Fruit fly (Drosophila melanogaster) whole organism, embryonic: ENCODE results near the gene Sodh2.

Experiments used
- B-H2 ChIP-seq: fragments of 200-800 bp; sonication (Bioruptor generic); optimal IDR thresholded peaks from 2 replicates; lab custom pipeline; 2018; ENCODE audit warnings: missing biosample characterization, mild to moderate bottlenecking, missing genetic modification characterization
- CG10462 ChIP-seq: fragments of 200-800 bp; sonication (Bioruptor generic); optimal IDR thresholded peaks from 2 replicates; lab custom pipeline; 2016; ENCODE audit warnings: missing biosample characterization, missing genetic modification characterization
- CG10543 ChIP-seq: fragments of 200-800 bp; sonication (Bioruptor generic); optimal IDR thresholded peaks from 3 replicates; lab custom pipeline; 2017; ENCODE audit warnings: missing biosample characterization, mild to moderate bottlenecking, missing genetic modification characterization, moderate library complexity
- CG11560 ChIP-seq: fragments of 200-800 bp; sonication (Bioruptor generic); IDR thresholded peaks from 3 replicates; pipeline ENCODE4 v1.3.6; 2022; ENCODE audit warnings: missing biosample characterization, missing genetic modification characterization
- CG11723 ChIP-seq: fragments of 200-800 bp; sonication (Bioruptor generic); optimal IDR thresholded peaks from 2 replicates; lab custom pipeline; 2017; ENCODE audit warnings: missing biosample characterization, mild to moderate bottlenecking, missing genetic modification characterization
- CG14710 ChIP-seq: fragments of 200-800 bp; sonication (Bioruptor generic); optimal IDR thresholded peaks from 3 replicates; lab custom pipeline; 2019; ENCODE audit warnings: missing biosample characterization, mild to moderate bottlenecking, missing genetic modification characterization, moderate library complexity
- CG15514 ChIP-seq: fragments of 200-800 bp; sonication (Bioruptor generic); optimal IDR thresholded peaks from 3 replicates; lab custom pipeline; 2017; ENCODE audit warnings: missing biosample characterization, missing genetic modification characterization, mild to moderate bottlenecking, moderate library complexity, missing genetic modification reagents
- CG15696 ChIP-seq: fragments of 200-800 bp; sonication (Bioruptor generic); optimal IDR thresholded peaks from 2 replicates; lab custom pipeline; 2019; ENCODE audit warnings: missing biosample characterization, mild to moderate bottlenecking, missing genetic modification characterization, moderate library complexity
- CG1603 ChIP-seq: fragments of 200-800 bp; sonication (Bioruptor generic); optimal IDR thresholded peaks from 2 replicates; lab custom pipeline; 2019; ENCODE audit warnings: missing biosample characterization, mild to moderate bottlenecking, missing genetic modification characterization, moderate library complexity
- CG17186 ChIP-seq: fragments of 200-800 bp; sonication (Bioruptor generic); optimal IDR thresholded peaks from 3 replicates; lab custom pipeline; 2017; ENCODE audit warnings: missing biosample characterization, missing genetic modification reagents, missing genetic modification characterization
- CG18476 ChIP-seq: fragments of 200-800 bp; sonication (Bioruptor generic); optimal IDR thresholded peaks from 2 replicates; lab custom pipeline; 2016; ENCODE audit warnings: missing biosample characterization, mild to moderate bottlenecking, missing genetic modification characterization
- CG33557 ChIP-seq: fragments of 200-800 bp; sonication (Bioruptor generic); optimal IDR thresholded peaks from 2 replicates; lab custom pipeline; 2019; ENCODE audit warnings: missing biosample characterization, mild to moderate bottlenecking, missing genetic modification characterization, moderate library complexity
- CG34376 ChIP-seq: fragments of 200-800 bp; sonication (Bioruptor generic); optimal IDR thresholded peaks from 2 replicates; lab custom pipeline; 2018; ENCODE audit warnings: missing biosample characterization, mild to moderate bottlenecking, missing genetic modification characterization
- CG4360 ChIP-seq: fragments of 200-800 bp; sonication (Bioruptor generic); IDR thresholded peaks from 2 replicates; pipeline ENCODE4 v1.3.6; 2022; ENCODE audit warnings: missing biosample characterization, missing genetic modification characterization
- CG6272 ChIP-seq: fragments of 200-800 bp; sonication (Bioruptor generic); IDR thresholded peaks from 2 replicates; pipeline ENCODE4 v1.3.6; 2022; ENCODE audit warnings: missing biosample characterization, missing genetic modification characterization
- CG6683 ChIP-seq: fragments of 200-800 bp; sonication (Bioruptor generic); optimal IDR thresholded peaks from 2 replicates; lab custom pipeline; 2017; ENCODE audit warnings: missing biosample characterization, mild to moderate bottlenecking, missing genetic modification characterization, missing genetic modification reagents
- CG6689 ChIP-seq: fragments of 200-800 bp; sonication (Bioruptor generic); IDR thresholded peaks from 2 replicates; pipeline ENCODE4 v1.3.6; 2022; ENCODE audit warnings: missing biosample characterization, missing genetic modification characterization
- CG7963 ChIP-seq: fragments of 200-800 bp; sonication (Bioruptor generic); IDR thresholded peaks from 3 replicates; pipeline ENCODE4 v1.3.6; 2022; ENCODE audit warnings: missing biosample characterization, missing genetic modification characterization; ENCODE audit not compliant: partially characterized antibody
- CG7987 ChIP-seq: fragments of 200-800 bp; sonication (Bioruptor generic); optimal IDR thresholded peaks from 2 replicates; lab custom pipeline; 2018; ENCODE audit warnings: missing biosample characterization, mild to moderate bottlenecking, missing genetic modification characterization, moderate library complexity
- CG8089 ChIP-seq: fragments of 200-800 bp; sonication (Bioruptor generic); optimal IDR thresholded peaks from 3 replicates; lab custom pipeline; 2016; ENCODE audit warnings: missing biosample characterization, missing genetic modification characterization
- CG9609 ChIP-seq: fragments of 200-800 bp; sonication (Bioruptor generic); optimal IDR thresholded peaks from 3 replicates; lab custom pipeline; 2016; ENCODE audit warnings: missing biosample characterization, missing genetic modification characterization
- CrebB ChIP-seq: fragments of 200-800 bp; sonication (Bioruptor generic); optimal IDR thresholded peaks from 3 replicates; lab custom pipeline; 2018; ENCODE audit warnings: missing biosample characterization, mild to moderate bottlenecking, missing genetic modification characterization
- Dip3 ChIP-seq: fragments of 200-800 bp; sonication (Bioruptor generic); optimal IDR thresholded peaks from 3 replicates; lab custom pipeline; 2016; ENCODE audit warnings: missing biosample characterization, missing genetic modification characterization
- Fer3 ChIP-seq: fragments of 200-800 bp; sonication (Bioruptor generic); optimal IDR thresholded peaks from 2 replicates; lab custom pipeline; 2018; ENCODE audit warnings: missing biosample characterization, mild to moderate bottlenecking, missing genetic modification characterization, moderate library complexity
- Gsc ChIP-seq: fragments of 200-800 bp; sonication (Bioruptor generic); IDR thresholded peaks from 2 replicates; pipeline ENCODE4 v1.3.6; 2022; ENCODE audit warnings: missing biosample characterization, missing genetic modification characterization
- Hmr ChIP-seq: fragments of 200-800 bp; sonication (Bioruptor generic); optimal IDR thresholded peaks from 3 replicates; lab custom pipeline; 2017; ENCODE audit warnings: mild to moderate bottlenecking, missing biosample characterization, missing genetic modification reagents, missing genetic modification characterization
- Neu2 ChIP-seq: fragments of 200-800 bp; sonication (Bioruptor generic); optimal IDR thresholded peaks from 3 replicates; lab custom pipeline; 2016; ENCODE audit warnings: missing biosample characterization, missing genetic modification characterization, borderline replicate concordance
- Nf-YB ChIP-seq: fragments of 200-800 bp; sonication (Bioruptor generic); optimal IDR thresholded peaks from 3 replicates; lab custom pipeline; 2019; ENCODE audit warnings: missing biosample characterization, mild to moderate bottlenecking, missing genetic modification characterization, moderate library complexity
- NfI ChIP-seq: fragments of 200-800 bp; sonication (Bioruptor generic); optimal IDR thresholded peaks from 3 replicates; lab custom pipeline; 2018; ENCODE audit warnings: missing biosample characterization, mild to moderate bottlenecking, missing genetic modification characterization, moderate library complexity
- Sry-δ ChIP-seq: fragments of 200-800 bp; sonication (Bioruptor generic); optimal IDR thresholded peaks from 2 replicates; lab custom pipeline; 2016; ENCODE audit warnings: missing biosample characterization, missing genetic modification characterization
- Trl ChIP-seq, 3 experiments: fragments of >200 bp in 2 of 3; fragments of 200-800 bp in 1 of 3; sonication (Bioruptor generic) in 1 of 3; optimal IDR thresholded peaks; 2 replicates in 1 of 3; 3 replicates in 2 of 3; lab custom pipeline; 2016 to 2017; ENCODE audit warnings: missing biosample characterization in 1 of 3, missing genetic modification characterization in 1 of 3
- Usf ChIP-seq: fragments of 200-800 bp; sonication (Bioruptor generic); optimal IDR thresholded peaks from 2 replicates; lab custom pipeline; 2017; ENCODE audit warnings: missing genotype, missing biosample characterization, missing genetic modification characterization
- ac ChIP-seq: fragments of 200-800 bp; sonication (Bioruptor generic); optimal IDR thresholded peaks from 3 replicates; lab custom pipeline; 2017; ENCODE audit warnings: missing biosample characterization, mild to moderate bottlenecking, missing genetic modification characterization
- danr ChIP-seq: fragments of 200-800 bp; sonication (Bioruptor generic); IDR thresholded peaks from 2 replicates; pipeline ENCODE4 v1.3.6; 2022; ENCODE audit warnings: missing biosample characterization, missing genetic modification characterization
- dati ChIP-seq: fragments of 200-800 bp; sonication (Bioruptor generic); IDR thresholded peaks from 2 replicates; pipeline ENCODE4 v1.3.6; 2022; ENCODE audit warnings: missing biosample characterization, missing genetic modification characterization
- dimm ChIP-seq: fragments of 200-800 bp; sonication (Bioruptor generic); IDR thresholded peaks from 2 replicates; pipeline ENCODE4 v1.3.6; 2022; ENCODE audit warnings: missing biosample characterization, missing genetic modification characterization
- ems ChIP-seq: fragments of 200-800 bp; sonication (Bioruptor generic); optimal IDR thresholded peaks from 3 replicates; lab custom pipeline; 2016; ENCODE audit warnings: missing biosample characterization, missing genetic modification characterization
- gsb-n ChIP-seq: fragments of 200-800 bp; sonication (Bioruptor generic); optimal IDR thresholded peaks from 3 replicates; lab custom pipeline; 2018; ENCODE audit warnings: missing biosample characterization, mild to moderate bottlenecking, missing genetic modification characterization
- inv ChIP-seq: fragments of 200-800 bp; sonication (Bioruptor generic); IDR thresholded peaks from 2 replicates; pipeline ENCODE4 v1.3.6; 2022; ENCODE audit warnings: missing biosample characterization, missing genetic modification characterization; ENCODE audit not compliant: partially characterized antibody
- ken ChIP-seq: fragments of 200-800 bp; sonication (Bioruptor generic); IDR thresholded peaks from 3 replicates; pipeline ENCODE4 v1.3.6; 2022; ENCODE audit warnings: missing biosample characterization, missing genetic modification characterization
- lmd ChIP-seq: fragments of 200-800 bp; sonication (Bioruptor generic); IDR thresholded peaks from 2 replicates; pipeline ENCODE4 v1.3.6; 2022; ENCODE audit warnings: missing biosample characterization, missing genetic modification characterization
- lola ChIP-seq, 3 experiments: fragments of >200 bp in 2 of 3; fragments of 200-800 bp in 1 of 3; sonication (Bioruptor generic) in 1 of 3; optimal IDR thresholded peaks; 2 replicates each; lab custom pipeline; 2017 to 2019; ENCODE audit warnings: missing biosample characterization in 3 of 3, missing genetic modification characterization in 3 of 3, mild to moderate bottlenecking in 1 of 3, moderate library complexity in 1 of 3
- lov ChIP-seq, 2 experiments: fragments of 200-800 bp in 1 of 2; fragments of >200 bp in 1 of 2; sonication (Bioruptor generic) in 1 of 2; IDR thresholded peaks in 1 of 2; optimal IDR thresholded peaks in 1 of 2; 2 replicates in 1 of 2; 3 replicates in 1 of 2; pipeline versions ENCODE4 v1.3.6 to Lab custom; 2017 to 2022; ENCODE audit warnings: missing biosample characterization in 1 of 2, missing genetic modification characterization in 1 of 2
- nmo ChIP-seq: fragments of 200-800 bp; sonication (Bioruptor generic); optimal IDR thresholded peaks from 2 replicates; lab custom pipeline; 2018; ENCODE audit warnings: missing biosample characterization, mild to moderate bottlenecking, missing genetic modification characterization, moderate library complexity
- otp ChIP-seq: fragments of 200-800 bp; sonication (Bioruptor generic); IDR thresholded peaks from 3 replicates; pipeline ENCODE4, ENCODE4 v1.3.6; 2022; ENCODE audit warnings: missing biosample characterization, missing genetic modification characterization
- pita ChIP-seq: fragments of 200-800 bp; sonication (Bioruptor generic); optimal IDR thresholded peaks from 2 replicates; lab custom pipeline; 2017; ENCODE audit warnings: missing biosample characterization, mild to moderate bottlenecking, missing genetic modification characterization
- rib ChIP-seq: fragments of 200-800 bp; sonication (Bioruptor generic); IDR thresholded peaks from 2 replicates; pipeline ENCODE4 v1.3.6; 2022; ENCODE audit warnings: missing biosample characterization, missing genetic modification characterization
- tll ChIP-seq, 2 experiments: fragments of 200-800 bp in 1 of 2; fragments of >200 bp in 1 of 2; sonication (Bioruptor generic) in 1 of 2; optimal IDR thresholded peaks; 2 replicates each; lab custom pipeline; 2017 to 2019; ENCODE audit warnings: missing biosample characterization in 2 of 2, missing genetic modification characterization in 2 of 2, mild to moderate bottlenecking in 1 of 2, moderate library complexity in 1 of 2
- wor ChIP-seq: fragments of 200-800 bp; sonication (Bioruptor generic); IDR thresholded peaks from 2 replicates; pipeline ENCODE4 v1.3.6; 2022; ENCODE audit warnings: missing biosample characterization, missing genetic modification characterization
- yki ChIP-seq: fragments of >200 bp; optimal IDR thresholded peaks from 3 replicates; lab custom pipeline; 2018

Sodh2 gene

dm6 chr3R:10893327-10893726 is 17.1 kb downstream of the Sodh2 start, which contains the start of gene CG6621 (continued):
- TF ChIP-seq CG4360 (no peak), dati (GFP tag; lab: Robert Waterston, UW) (no peak), CG14710 (tag; lab: Kevin White, UChicago) (peak; percentile 73), yki (lab: Kevin White, UChicago) (no peak), CG34376 (GFP tag; lab: Kevin White, UChicago) (no peak), rib (GFP tag; lab: Robert Waterston, UW) (no peak), ems (GFP tag; lab: Kevin White, UChicago) (peak; percentile 46), CG7963 (GFP tag; lab: Robert Waterston, UW) (0 out of 3 replicates have a peak, but pooled peaks have one; percentile 43), CG6689 (GFP tag; lab: Robert Waterston, UW) (no peak), CG8089 (no peak), lov (optimal IDR thresholded peaks at IDR 0.05; lab: Kevin White, UChicago) (no peak), lov (GFP tag; IDR thresholded peaks at IDR 0.05; lab: Robert Waterston, UW) (no peak), Usf (no peak), Dip3 (GFP tag; lab: Kevin White, UChicago) (no peak), lmd (GFP tag; lab: Robert Waterston, UW) (no peak), otp (GFP tag; lab: Robert Waterston, UW) (no peak), Fer3 (tag; lab: Kevin White, UChicago) (no peak), CG10462 (GFP tag; lab: Kevin White, UChicago) (no peak), Hmr (GFP tag; lab: Kevin White, UChicago) (peak; percentile 69), pita (GFP tag; lab: Kevin White, UChicago) (peak; percentile 86), CrebB (tag; lab: Kevin White, UChicago) (no peak), Sry-δ (peak; percentile 69), Trl (optimal IDR thresholded peaks at IDR 0.05; lab: Kevin White, UChicago) (no peak), Trl (GFP tag; optimal IDR thresholded peaks at IDR 0.05; lab: Kevin White, UChicago) (no peak), Nf-YB (no peak), CG33557 (GFP tag; lab: Kevin White, UChicago) (no peak), ac (GFP tag; lab: Kevin White, UChicago) (no peak), CG10543 (GFP tag; lab: Kevin White, UChicago) (no peak), tll (GFP tag; optimal IDR thresholded peaks at IDR 0.05; lab: Kevin White, UChicago) (no peak), gsb-n (tag; lab: Kevin White, UChicago) (no peak), danr (GFP tag; lab: Robert Waterston, UW) (no peak), nmo (GFP tag; lab: Kevin White, UChicago) (peak; percentile 75), CG7987 (GFP tag; lab: Kevin White, UChicago) (no peak), NfI (GFP tag; lab: Kevin White, UChicago) (no peak), CG15696 (tag; lab: Kevin White, UChicago) (no peak), CG18476 (GFP tag; lab: Kevin White, UChicago) (no peak), CG9609 (GFP tag; lab: Kevin White, UChicago) (peak; percentile 56), dimm (GFP tag; lab: Robert Waterston, UW) (no peak), ken (GFP tag; lab: Robert Waterston, UW) (no peak), lola (GFP tag; optimal IDR thresholded peaks at IDR 0.05; lab: Kevin White, UChicago) (no peak), B-H2 (no peak), wor (GFP tag; lab: Robert Waterston, UW) (no peak), CG15514 (GFP tag; lab: Kevin White, UChicago) (peak; percentile 70), CG6683 (GFP tag; lab: Kevin White, UChicago) (no peak), Gsc (no peak), CG17186 (GFP tag; lab: Kevin White, UChicago) (no peak), CG11723 (GFP tag; lab: Kevin White, UChicago) (no peak), CG11560 (tag; lab: Robert Waterston, UW) (no peak), CG6272 (no peak), CG1603 (tag; lab: Kevin White, UChicago) (peak; percentile 88), Neu2 (no peak), inv (GFP tag; lab: Robert Waterston, UW) (peak; percentile 51; the same call in 1 of the 2 replicates)
